Worm (Caenorhabditis elegans): ENCODE data around the gene gst-13.

- TF ChIP-seq flt-1 (GFP tag; IDR thresholded peaks at IDR 0.05) = no peak
- no peak for TF ChIP-seq tab-1 (GFP tag; IDR thresholded peaks at IDR 0.05)
- TF ChIP-seq cog-1 (tag; optimal IDR thresholded peaks at IDR 0.05) = no peak
- no peak for TF ChIP-seq med-1 (GFP tag; optimal IDR thresholded peaks at IDR 0.05; ENCODE audit: insufficient read depth)
- no peak for TF ChIP-seq ref-1 (GFP tag; conservative IDR thresholded peaks at IDR 0.05)
- no peak for TF ChIP-seq T22C8.4 (GFP tag; IDR thresholded peaks at IDR 0.05)
- no peak for TF ChIP-seq klf-2 (GFP tag; conservative IDR thresholded peaks at IDR 0.05)
- TF ChIP-seq ztf-29 (GFP tag; IDR thresholded peaks at IDR 0.05) = no peak
- TF ChIP-seq ztf-23 (GFP tag; IDR thresholded peaks at IDR 0.05) = no peak
Measured at ce11 chrII:9264689-9265278, 33.5 kb downstream of the gst-13 start.

Data from whole organism, midembryonic.